Worm (Caenorhabditis elegans): ENCODE measurements around the gene F11E6.10.

The F11E6.10 gene

ce11 chrIV:17427423-17427822, 35.5 kb downstream of the F11E6.10 start, which contains the start of gene C06A12.3:
Gene C06A12.3 (plus strand): TSS chrIV:17427723.
- no peak for TF ChIP-seq set-16 (GFP tag; IDR thresholded peaks at IDR 0.05)
- TF ChIP-seq nhr-25 (tag; optimal IDR thresholded peaks at IDR 0.05; ENCODE audit: borderline replicate concordance, insufficient read depth): no peak
- TF ChIP-seq snpc-1.2 (GFP tag; IDR thresholded peaks at IDR 0.05): no peak
- no peak for TF ChIP-seq zip-11 (GFP tag; IDR thresholded peaks at IDR 0.05)
- no peak for TF ChIP-seq lin-15B (tag; optimal IDR thresholded peaks at IDR 0.05)
- TF ChIP-seq nhr-6 (tag; optimal IDR thresholded peaks at IDR 0.05): no peak

- TF ChIP-seq unc-62 (GFP tag; optimal IDR thresholded peaks at IDR 0.05 in 1 of 2): peak in 1 of 2 experiments; percentile 97
- TF ChIP-seq unc-62 (tag; optimal IDR thresholded peaks at IDR 0.05): no peak
- TF ChIP-seq zfp-3 (GFP tag; conservative IDR thresholded peaks at IDR 0.05): no peak
- peak; percentile 20 for TF ChIP-seq rbr-2 (tag; optimal IDR thresholded peaks at IDR 0.05)
Measured at ce11 chrIV:17426970-17427369, 36.0 kb downstream of the F11E6.10 start.

DNA sequence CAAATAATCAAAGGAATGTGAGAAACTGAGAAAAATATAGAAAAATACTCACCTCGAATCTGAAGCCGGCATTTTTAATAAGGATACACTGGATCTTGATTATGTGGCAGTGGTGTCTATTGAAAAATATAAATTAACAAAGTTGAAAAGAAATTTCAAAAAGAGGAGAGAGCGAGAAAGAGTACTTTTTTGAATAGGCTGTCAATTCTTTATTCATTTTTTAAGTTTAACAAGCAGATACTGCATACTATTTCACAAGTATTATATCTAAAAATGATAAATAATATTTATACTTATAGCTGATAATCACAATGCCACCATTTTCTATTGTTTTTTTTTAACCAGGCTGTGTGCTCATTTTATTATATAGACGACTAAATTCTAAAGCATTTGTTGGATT, 45.2 kb downstream of the F11E6.10 start, which contains the start of gene npr-26:
TSS of gene npr-26 (minus strand) at position 101 of the 400 bp plus-strand sequence.
- no peak for TF ChIP-seq zfp-3 (GFP tag; conservative IDR thresholded peaks at IDR 0.05)
- no peak for TF ChIP-seq attf-4 (tag; optimal IDR thresholded peaks at IDR 0.05)
- TF ChIP-seq mdl-1 (tag; optimal IDR thresholded peaks at IDR 0.05): no peak
- no peak for TF ChIP-seq tag-97 (GFP tag; IDR thresholded peaks at IDR 0.05)
- no peak for TF ChIP-seq unc-62 (GFP tag; optimal IDR thresholded peaks at IDR 0.05 in 1 of 2)
- TF ChIP-seq unc-62 (tag; optimal IDR thresholded peaks at IDR 0.05): no peak
- no peak for TF ChIP-seq lin-15B (tag; optimal IDR thresholded peaks at IDR 0.05)
- no peak for TF ChIP-seq snpc-1.2 (GFP tag; IDR thresholded peaks at IDR 0.05)
- no peak for TF ChIP-seq dve-1 (tag; optimal IDR thresholded peaks at IDR 0.05; ENCODE audit: insufficient read depth)
- TF ChIP-seq nhr-11 (tag; optimal IDR thresholded peaks at IDR 0.05): no peak
- no peak for TF ChIP-seq hlh-30 (tag; optimal IDR thresholded peaks at IDR 0.05; ENCODE audit: insufficient read depth)
- no peak for TF ChIP-seq rbr-2 (tag; optimal IDR thresholded peaks at IDR 0.05)
- no peak for TF ChIP-seq ces-1 (GFP tag; optimal IDR thresholded peaks at IDR 0.05)
- TF ChIP-seq gei-8 (GFP tag; optimal IDR thresholded peaks at IDR 0.05): no peak
- no peak for TF ChIP-seq F49E8.2 (tag; optimal IDR thresholded peaks at IDR 0.05; ENCODE audit: borderline replicate concordance)

DNA sequence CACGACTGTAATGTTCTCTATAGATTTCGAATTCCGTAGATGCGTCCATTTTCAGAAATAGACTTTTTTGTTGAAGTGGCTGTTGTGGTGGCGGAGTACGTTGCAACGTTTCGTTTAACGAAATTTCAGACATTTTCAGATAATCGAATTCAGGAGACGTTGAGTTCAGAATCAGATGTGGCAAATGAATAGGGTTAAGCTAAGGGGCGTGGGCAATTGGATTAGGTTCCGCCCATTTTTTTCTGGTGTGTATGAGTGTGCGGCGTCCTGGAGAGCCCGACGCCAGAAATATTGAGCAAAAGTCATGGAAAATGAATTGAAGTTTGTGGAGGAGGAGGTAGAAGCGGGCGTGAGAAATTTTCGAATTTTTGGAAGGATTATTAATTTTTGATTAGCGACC, 49.6 kb downstream of the F11E6.10 start:
- TF ChIP-seq unc-62 (GFP tag; optimal IDR thresholded peaks at IDR 0.05 in 1 of 2) (peak in 1 of 2 experiments; percentile 90), unc-62 (tag; optimal IDR thresholded peaks at IDR 0.05) (no peak), nhr-11 (tag; optimal IDR thresholded peaks at IDR 0.05) (no peak), skn-1 (tag; optimal IDR thresholded peaks at IDR 0.05) (no peak)

Data from whole organism, L4 larva.